Fruit fly (Drosophila melanogaster) whole organism, wandering third instar larva: ENCODE results near the gene aay.

Experiments used
- Abd-B ChIP-seq: fragments of >200 bp; optimal IDR thresholded peaks from 2 replicates; lab custom pipeline; 2017; ENCODE audit warnings: missing biosample characterization, missing genetic modification characterization
- CG32264 ChIP-seq: fragments of 200-800 bp; sonication (Bioruptor generic); optimal IDR thresholded peaks from 2 replicates; lab custom pipeline; 2016; ENCODE audit warnings: missing biosample characterization, missing genetic modification characterization
- CG9705 ChIP-seq: fragments of 200-800 bp; sonication (Bioruptor generic); optimal IDR thresholded peaks from 2 replicates; lab custom pipeline; 2018; ENCODE audit warnings: missing biosample characterization, mild to moderate bottlenecking, missing genetic modification characterization
- CrebA ChIP-seq: fragments of 200-800 bp; sonication (Bioruptor generic); optimal IDR thresholded peaks from 2 replicates; lab custom pipeline; 2016; ENCODE audit warnings: missing biosample characterization, mild to moderate bottlenecking, missing genetic modification characterization, borderline replicate concordance
- Dfd ChIP-seq: fragments of >200 bp; optimal IDR thresholded peaks from 2 replicates; lab custom pipeline; 2017; ENCODE audit warnings: missing biosample characterization, missing genetic modification characterization
- Dif ChIP-seq: fragments of 200-275, 200-300 bp; sonication (Bioruptor generic); optimal IDR thresholded peaks from 2 replicates; lab custom pipeline; 2018; ENCODE audit warnings: missing biosample characterization, missing genetic modification characterization; ENCODE audit not compliant: partially characterized antibody
- GATAd ChIP-seq: sonication (Bioruptor generic); optimal IDR thresholded peaks from 2 replicates; lab custom pipeline; 2016; ENCODE audit warnings: missing biosample characterization, missing genetic modification characterization
- HLH106 ChIP-seq: fragments of 200-800 bp; optimal IDR thresholded peaks from 3 replicates; lab custom pipeline; 2019; ENCODE audit warnings: missing biosample characterization, mild to moderate bottlenecking, missing genetic modification characterization, moderate library complexity
- Hnf4 ChIP-seq: fragments of 200-800 bp; sonication (Bioruptor generic); optimal IDR thresholded peaks from 2 replicates; lab custom pipeline; 2016; ENCODE audit warnings: missing biosample characterization, mild to moderate bottlenecking, missing genetic modification characterization
- Hr78 ChIP-seq: fragments of >200 bp; optimal IDR thresholded peaks from 2 replicates; lab custom pipeline; 2017; ENCODE audit warnings: missing biosample characterization, missing genetic modification characterization
- Hr83 ChIP-seq: fragments of 200-300 bp; sonication (Bioruptor generic); optimal IDR thresholded peaks from 2 replicates; lab custom pipeline; 2016; ENCODE audit warnings: missing biosample characterization, mild to moderate bottlenecking, missing genetic modification characterization, moderate library complexity; ENCODE audit not compliant: poor library complexity, severe bottlenecking
- Jra ChIP-seq: sonication (Bioruptor generic); optimal IDR thresholded peaks from 2 replicates; lab custom pipeline; 2016; ENCODE audit warnings: missing biosample characterization, missing genetic modification characterization
- Myc ChIP-seq: fragments of >200 bp; optimal IDR thresholded peaks from 2 replicates; lab custom pipeline; 2017
- N ChIP-seq: fragments of >200 bp; optimal IDR thresholded peaks from 2 replicates; lab custom pipeline; 2018; ENCODE audit warnings: missing biosample characterization, missing external identifiers, missing genetic modification characterization
- OdsH ChIP-seq: fragments of 200-800 bp; sonication (Bioruptor generic); optimal IDR thresholded peaks from 2 replicates; lab custom pipeline; 2016; ENCODE audit warnings: missing biosample characterization, mild to moderate bottlenecking, missing genetic modification characterization
- Rel ChIP-seq, 2 experiments: fragments of 200-800 bp; sonication (Bioruptor generic) in 1 of 2; optimal IDR thresholded peaks; 2 replicates in 1 of 2; 3 replicates in 1 of 2; lab custom pipeline; 2016 to 2019; ENCODE audit warnings: mild to moderate bottlenecking in 2 of 2, missing biosample characterization in 2 of 2, missing genetic modification characterization in 2 of 2, moderate library complexity in 1 of 2
- Sp1 ChIP-seq: fragments of 200-800 bp; sonication (Bioruptor generic); optimal IDR thresholded peaks from 3 replicates; lab custom pipeline; 2019; ENCODE audit warnings: missing biosample characterization, mild to moderate bottlenecking, missing genetic modification characterization, moderate library complexity
- Vsx2 ChIP-seq: fragments of 200-300, 225-300 bp; sonication (Bioruptor generic); optimal IDR thresholded peaks from 2 replicates; lab custom pipeline; 2018; ENCODE audit warnings: missing biosample characterization, missing genetic modification characterization; ENCODE audit not compliant: partially characterized antibody
- br ChIP-seq: fragments of 200-800 bp; sonication (Bioruptor generic); optimal IDR thresholded peaks from 2 replicates; lab custom pipeline; 2016; ENCODE audit warnings: missing biosample characterization, missing genetic modification characterization
- brk ChIP-seq: fragments of 200-800 bp; sonication (Bioruptor generic); optimal IDR thresholded peaks from 2 replicates; lab custom pipeline; 2016; ENCODE audit warnings: missing biosample characterization, mild to moderate bottlenecking, missing genetic modification characterization
- dl ChIP-seq, 2 experiments: fragments of 175-275, 200-275 bp in 1 of 2; fragments of 200-275 bp in 1 of 2; sonication (Bioruptor generic); optimal IDR thresholded peaks; lab custom pipeline; 2018; ENCODE audit warnings: mild to moderate bottlenecking in 2 of 2, missing biosample characterization in 2 of 2, missing genetic modification characterization in 2 of 2, moderate library complexity in 2 of 2; ENCODE audit not compliant: partially characterized antibody in 2 of 2, insufficient read depth in 1 of 2
- dmrt93B ChIP-seq: fragments of 200-800 bp; sonication (Bioruptor generic); optimal IDR thresholded peaks from 2 replicates; lab custom pipeline; 2018; ENCODE audit warnings: missing biosample characterization, mild to moderate bottlenecking, missing genetic modification characterization
- ey ChIP-seq: fragments of 200-800 bp; sonication (Bioruptor generic); optimal IDR thresholded peaks from 2 replicates; lab custom pipeline; 2016; ENCODE audit warnings: missing biosample characterization, missing genetic modification characterization
- foxo ChIP-seq, 2 experiments: fragments of 200-800 bp; sonication (Bioruptor generic); optimal IDR thresholded peaks; 2 replicates in 1 of 2; 3 replicates in 1 of 2; lab custom pipeline; 2016 to 2017; ENCODE audit warnings: missing biosample characterization in 2 of 2, missing genetic modification characterization in 2 of 2
- fru ChIP-seq: fragments of 200-800 bp; sonication (Bioruptor generic); optimal IDR thresholded peaks from 3 replicates; lab custom pipeline; 2016; ENCODE audit warnings: missing biosample characterization, mild to moderate bottlenecking, missing genetic modification characterization
- h ChIP-seq: fragments of 200-800 bp; sonication (Bioruptor generic); optimal IDR thresholded peaks from 3 replicates; lab custom pipeline; 2016; ENCODE audit warnings: missing biosample characterization, mild to moderate bottlenecking, missing genetic modification characterization
- jim ChIP-seq: fragments of 175-275, 200-325 bp; sonication (Bioruptor generic); optimal IDR thresholded peaks from 2 replicates; lab custom pipeline; 2016; ENCODE audit warnings: missing biosample characterization, mild to moderate bottlenecking, missing genetic modification characterization
- pan ChIP-seq: fragments of >200 bp; optimal IDR thresholded peaks from 2 replicates; lab custom pipeline; 2017
- psq ChIP-seq: fragments of 200-800 bp; sonication (Bioruptor generic); optimal IDR thresholded peaks from 3 replicates; lab custom pipeline; 2017; ENCODE audit warnings: missing biosample characterization, mild to moderate bottlenecking, missing genetic modification characterization, moderate library complexity
- rgr ChIP-seq: fragments of 200-800 bp; sonication (Bioruptor generic); optimal IDR thresholded peaks from 3 replicates; lab custom pipeline; 2016; ENCODE audit warnings: missing biosample characterization, mild to moderate bottlenecking, missing genetic modification characterization
- sage ChIP-seq: fragments of 200-800 bp; sonication (Bioruptor generic); optimal IDR thresholded peaks from 2 replicates; lab custom pipeline; 2016; ENCODE audit warnings: missing biosample characterization, mild to moderate bottlenecking, missing genetic modification characterization
- sv ChIP-seq: fragments of 200-800 bp; sonication (Bioruptor generic); optimal IDR thresholded peaks from 3 replicates; lab custom pipeline; 2016; ENCODE audit warnings: missing biosample characterization, missing genetic modification characterization
- tai ChIP-seq: sonication (Bioruptor generic); optimal IDR thresholded peaks from 2 replicates; lab custom pipeline; 2016; ENCODE audit warnings: missing biosample characterization, missing genetic modification characterization
- usp ChIP-seq: fragments of >200 bp; optimal IDR thresholded peaks from 2 replicates; lab custom pipeline; 2017; ENCODE audit warnings: missing biosample characterization, missing genetic modification characterization
- woc ChIP-seq: sonication (Bioruptor generic); optimal IDR thresholded peaks from 2 replicates; lab custom pipeline; 2016; ENCODE audit warnings: missing biosample characterization, mild to moderate bottlenecking, missing genetic modification characterization

Gene aay

dm6 chr3L:9402157-9402890, 20.7 kb upstream of the aay start, which contains the start of gene eIF4E1:
TSS of gene eIF4E1 (minus strand) at chr3L:9402460.
- TF ChIP-seq rgr (GFP tag; lab: Kevin White, UChicago): no peak
- peak; percentile 12 for TF ChIP-seq br (GFP tag; lab: Kevin White, UChicago)
- TF ChIP-seq CrebA: no peak
- peak in 1 of 2 experiments; percentile 8 for TF ChIP-seq dl (GFP tag; optimal IDR thresholded peaks at IDR 0.05; lab: Kevin White, UChicago; ENCODE audit: insufficient read depth in 1 of 2, partially characterized antibody in 2 of 2)
- no peak for TF ChIP-seq dmrt93B
- peak; percentile 53 for TF ChIP-seq Dif (GFP tag; lab: Kevin White, UChicago)
- peak; percentile 1 for TF ChIP-seq ey
- TF ChIP-seq h (GFP tag; lab: Kevin White, UChicago): peak; percentile 9
- no peak for TF ChIP-seq Rel (GFP tag; optimal IDR thresholded peaks at IDR 0.05; lab: Kevin White, UChicago)
- TF ChIP-seq Rel (tag; optimal IDR thresholded peaks at IDR 0.05; lab: Kevin White, UChicago): peak; percentile 84
- no peak for TF ChIP-seq sage (GFP tag; lab: Kevin White, UChicago)
- peak; percentile 34 for TF ChIP-seq sv (GFP tag; lab: Kevin White, UChicago)
- TF ChIP-seq Myc: peak; percentile 33
- TF ChIP-seq foxo (GFP tag; optimal IDR thresholded peaks at IDR 0.05; lab: Kevin White, UChicago): peak in 1 of 2 experiments; percentile 3
- TF ChIP-seq Vsx2: peak; percentile 40
- no peak for TF ChIP-seq OdsH
- TF ChIP-seq Sp1 (GFP tag; lab: Kevin White, UChicago): peak; percentile 36
- TF ChIP-seq, all 38 proteins: peak for 11

- TF ChIP-seq Abd-B (GFP tag; lab: Kevin White, UChicago) (no peak), Dfd (GFP tag; lab: Kevin White, UChicago) (no peak), ey (no peak), HLH106 (tag; lab: Kevin White, UChicago) (no peak), dl (GFP tag; optimal IDR thresholded peaks at IDR 0.05; lab: Kevin White, UChicago; ENCODE audit: insufficient read depth in 1 of 2, partially characterized antibody in 2 of 2) (no peak), psq (no peak), OdsH (no peak), N (GFP tag; lab: Kevin White, UChicago) (no peak)
Measured at dm6 chr3L:9404497-9404896, 18.6 kb upstream of the aay start, which contains the start of gene Cpr67B. TSS of gene Cpr67B (plus strand) at chr3L:9404797.

dm6 chr3L:9410030-9410589, 12.9 kb upstream of the aay start:
- TF ChIP-seq psq: peak; percentile 15
- TF ChIP-seq Jra (GFP tag; lab: Kevin White, UChicago): no peak
- TF ChIP-seq CG9705 (GFP tag; lab: Kevin White, UChicago): no peak

DNA sequence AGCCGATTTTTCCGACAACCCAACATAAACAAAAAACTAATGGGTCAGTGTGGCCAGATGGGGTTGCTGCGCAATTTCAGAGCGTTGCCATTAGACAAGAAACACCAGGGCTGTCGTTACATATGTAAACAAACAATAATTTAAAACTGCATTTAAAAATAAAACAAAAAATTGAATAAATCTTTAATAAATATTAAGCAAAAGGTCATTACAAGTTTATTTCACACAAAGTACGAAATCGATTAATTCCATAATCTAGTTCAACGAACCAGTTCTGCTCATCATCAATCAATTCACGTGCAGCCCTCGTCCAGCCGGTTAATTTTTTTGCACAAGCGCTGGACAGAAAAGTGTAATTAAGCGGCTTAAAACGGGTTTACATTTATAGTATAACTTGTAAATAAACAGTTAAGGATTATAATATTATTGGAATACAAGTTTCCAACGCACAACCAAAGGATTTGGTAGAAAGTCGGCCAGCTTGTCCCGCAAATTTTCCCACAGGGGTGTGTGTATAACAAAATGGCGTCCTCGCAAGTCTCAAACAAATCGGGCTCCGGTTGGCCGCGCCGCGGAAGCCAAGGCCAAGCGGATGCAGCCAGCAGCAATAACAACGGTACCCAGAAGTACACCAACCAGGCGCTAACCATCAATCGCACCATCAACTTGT, 12.2 kb upstream of the aay start, which contains the start of the genes CG4022 and Cpsf5:
CG4022 (minus strand) TSS at position 79 of the 670 bp plus-strand sequence.
Cpsf5 (plus strand) TSS at position 285 of the 670 bp plus-strand sequence.
- TF ChIP-seq OdsH: peak; percentile 77
- no peak for TF ChIP-seq Dfd (GFP tag; lab: Kevin White, UChicago)
- TF ChIP-seq br (GFP tag; lab: Kevin White, UChicago): peak; percentile 78
- peak; percentile 66 for TF ChIP-seq woc (GFP tag; lab: Kevin White, UChicago)
- TF ChIP-seq dl (GFP tag; optimal IDR thresholded peaks at IDR 0.05; lab: Kevin White, UChicago; ENCODE audit: insufficient read depth in 1 of 2, partially characterized antibody in 2 of 2): no peak
- TF ChIP-seq CG32264 (GFP tag; lab: Kevin White, UChicago): no peak
- TF ChIP-seq sage (GFP tag; lab: Kevin White, UChicago): peak; percentile 56
- peak; percentile 81 for TF ChIP-seq ey
- TF ChIP-seq brk (GFP tag; lab: Kevin White, UChicago): peak; percentile 86
- no peak for TF ChIP-seq Dif (GFP tag; lab: Kevin White, UChicago)
- TF ChIP-seq CrebA: no peak
- TF ChIP-seq CG9705 (GFP tag; lab: Kevin White, UChicago): peak; percentile 77
- peak; percentile 61 for TF ChIP-seq fru
- peak in 1 of 2 experiments; percentile 86 for TF ChIP-seq foxo (GFP tag; optimal IDR thresholded peaks at IDR 0.05; lab: Kevin White, UChicago)
- TF ChIP-seq Sp1 (GFP tag; lab: Kevin White, UChicago): peak; percentile 76
- TF ChIP-seq pan (lab: Kevin White, UChicago): no peak
- no peak for TF ChIP-seq tai (GFP tag; lab: Kevin White, UChicago)
- peak; percentile 22 for TF ChIP-seq Hr83 (GFP tag; lab: Kevin White, UChicago)
- TF ChIP-seq Vsx2: no peak
- peak; percentile 77 for TF ChIP-seq Hnf4 (GFP tag; lab: Kevin White, UChicago)
- TF ChIP-seq dmrt93B: no peak
- no peak for TF ChIP-seq usp
- no peak for TF ChIP-seq Rel (GFP tag; optimal IDR thresholded peaks at IDR 0.05; lab: Kevin White, UChicago)
- TF ChIP-seq Rel (tag; optimal IDR thresholded peaks at IDR 0.05; lab: Kevin White, UChicago): peak; percentile 60
- TF ChIP-seq N (GFP tag; lab: Kevin White, UChicago): no peak
- TF ChIP-seq psq: peak; percentile 58
- TF ChIP-seq Jra (GFP tag; lab: Kevin White, UChicago): peak; percentile 77
- TF ChIP-seq sv (GFP tag; lab: Kevin White, UChicago): peak; percentile 81
- TF ChIP-seq h (GFP tag; lab: Kevin White, UChicago): peak; percentile 77
- TF ChIP-seq rgr (GFP tag; lab: Kevin White, UChicago): peak; percentile 88
- TF ChIP-seq Hr78 (GFP tag; lab: Kevin White, UChicago): no peak
- no peak for TF ChIP-seq Abd-B (GFP tag; lab: Kevin White, UChicago)
- TF ChIP-seq HLH106 (tag; lab: Kevin White, UChicago): peak; percentile 84
- TF ChIP-seq jim (GFP tag; lab: Kevin White, UChicago): no peak
- peak; percentile 22 for TF ChIP-seq GATAd (GFP tag; lab: Kevin White, UChicago)
